Fruit fly (Drosophila melanogaster): ENCODE data around the gene CG15172.

CG15172 gene

dm6 chr2L:19034213-19034929, 12.2 kb downstream of the CG15172 start, which contains the start of the genes mib2 and CG31800 (continued):
- TF ChIP-seq Ets21C (GFP tag; optimal IDR thresholded peaks at IDR 0.05) (no peak), Sox15 (GFP tag; optimal IDR thresholded peaks at IDR 0.05) (no peak), CG6276 (GFP tag; optimal IDR thresholded peaks at IDR 0.05) (no peak)

dm6 chr2L:19035013-19035412, 12.8 kb downstream of the CG15172 start:
- TF ChIP-seq fd85E (GFP tag; optimal IDR thresholded peaks at IDR 0.05) (no peak), Lpt (GFP tag; optimal IDR thresholded peaks at IDR 0.05) (no peak), svp (GFP tag) (peak; percentile 90), CG3032 (tag; optimal IDR thresholded peaks at IDR 0.05) (no peak), Ets96B (tag; optimal IDR thresholded peaks at IDR 0.05) (no peak), CG9139 (GFP tag; optimal IDR thresholded peaks at IDR 0.05) (no peak), Sox102F (GFP tag; optimal IDR thresholded peaks at IDR 0.05) (no peak), Hr39 (GFP tag; optimal IDR thresholded peaks at IDR 0.05) (no peak), CG8119 (GFP tag; IDR thresholded peaks at IDR 0.05) (no peak), Eip93F (GFP tag; optimal IDR thresholded peaks at IDR 0.05) (peak; percentile 37)

dm6 chr2L:19036105-19036714, 14.0 kb downstream of the CG15172 start:
- no peak for TF ChIP-seq CG11902 (GFP tag; optimal IDR thresholded peaks at IDR 0.05)
- peak; percentile 11 for TF ChIP-seq CG3919 (GFP tag; optimal IDR thresholded peaks at IDR 0.05)
- TF ChIP-seq CG6276 (GFP tag; optimal IDR thresholded peaks at IDR 0.05), result peak; percentile 1
- TF ChIP-seq Lpt (GFP tag; optimal IDR thresholded peaks at IDR 0.05), result peak; percentile 51
- TF ChIP-seq CG8632 (GFP tag; optimal IDR thresholded peaks at IDR 0.05), result peak; percentile 14
- peak; percentile 14 for TF ChIP-seq esn (GFP tag; optimal IDR thresholded peaks at IDR 0.05)
- peak; percentile 10 for TF ChIP-seq acj6 (GFP tag; optimal IDR thresholded peaks at IDR 0.05)
- TF ChIP-seq ss (GFP tag; optimal IDR thresholded peaks at IDR 0.05), result peak in 1 of 2 experiments; percentile 7
- TF ChIP-seq svp (GFP tag), result peak; percentile 54
- no peak for TF ChIP-seq Eip75B (GFP tag; optimal IDR thresholded peaks at IDR 0.05)
- peak; percentile 34 for TF ChIP-seq CG32006 (GFP tag; optimal IDR thresholded peaks at IDR 0.05)
- TF ChIP-seq CG34406 (GFP tag; optimal IDR thresholded peaks at IDR 0.05), result no peak
- TF ChIP-seq Eip78C (GFP tag), result peak; percentile 82
- peak; percentile 31 for TF ChIP-seq pdm3 (GFP tag; optimal IDR thresholded peaks at IDR 0.05)
- no peak for TF ChIP-seq Ets21C (GFP tag; optimal IDR thresholded peaks at IDR 0.05)
- TF ChIP-seq CG1621 (tag; optimal IDR thresholded peaks at IDR 0.05), result peak; percentile 48
- TF ChIP-seq achi (GFP tag; optimal IDR thresholded peaks at IDR 0.05), result peak; percentile 8

dm6 chr2L:19037011-19037410, 14.8 kb downstream of the CG15172 start:
- TF ChIP-seq Sox14 (GFP tag; optimal IDR thresholded peaks at IDR 0.05), result no peak
- TF ChIP-seq Eip78C (GFP tag), result peak; percentile 58

dm6 chr2L:19037455-19037854, 15.2 kb downstream of the CG15172 start:
- TF ChIP-seq acj6 (GFP tag; optimal IDR thresholded peaks at IDR 0.05) (no peak), spab (GFP tag; optimal IDR thresholded peaks at IDR 0.05) (no peak), CG7368 (GFP tag; optimal IDR thresholded peaks at IDR 0.05) (no peak), Eip75B (GFP tag; optimal IDR thresholded peaks at IDR 0.05) (no peak), CG32006 (GFP tag; optimal IDR thresholded peaks at IDR 0.05) (no peak), Eip93F (GFP tag; optimal IDR thresholded peaks at IDR 0.05) (no peak), CG15336 (GFP tag; IDR thresholded peaks at IDR 0.05) (no peak), Ets21C (GFP tag; optimal IDR thresholded peaks at IDR 0.05) (no peak), vri (GFP tag; optimal IDR thresholded peaks at IDR 0.05) (no peak), CG11902 (GFP tag; optimal IDR thresholded peaks at IDR 0.05) (no peak), CG31627 (GFP tag; optimal IDR thresholded peaks at IDR 0.05) (no peak), pdm3 (GFP tag; optimal IDR thresholded peaks at IDR 0.05) (no peak), net (GFP tag; optimal IDR thresholded peaks at IDR 0.05) (peak; percentile 4), CG8119 (GFP tag; IDR thresholded peaks at IDR 0.05) (no peak), CG3032 (tag; optimal IDR thresholded peaks at IDR 0.05) (no peak), Eip78C (GFP tag) (peak; percentile 35), CG8632 (GFP tag; optimal IDR thresholded peaks at IDR 0.05) (no peak)

Data from whole organism, prepupa.